Worm (Caenorhabditis elegans) whole organism, late embryonic: ENCODE results near the gene C17B7.5.

Experiments
- C08G9.2 ChIP-seq: sonication (generic microtip); optimal IDR thresholded peaks from 2 replicates; lab custom pipeline; 2016; ENCODE audit warnings: mild to moderate bottlenecking, missing genetic modification characterization, moderate library complexity, missing compliant biosample characterization
- F13H6.1 ChIP-seq: sonication (generic microtip); optimal IDR thresholded peaks from 2 replicates; lab custom pipeline; 2016; ENCODE audit warnings: missing genetic modification characterization, missing compliant biosample characterization
- T23F11.4 ChIP-seq: fragments of 200-800 bp; sonication (Bioruptor generic); optimal IDR thresholded peaks from 2 replicates; lab custom pipeline; 2018; ENCODE audit warnings: mild to moderate bottlenecking, missing genetic modification characterization, missing compliant biosample characterization
- Y22D7AL.16 ChIP-seq: sonication (generic microtip); optimal IDR thresholded peaks from 2 replicates; lab custom pipeline; 2016; ENCODE audit warnings: missing genetic modification characterization, missing compliant biosample characterization
- ceh-14 ChIP-seq: sonication (generic microtip); optimal IDR thresholded peaks from 2 replicates; lab custom pipeline; 2016; ENCODE audit warnings: missing genotype, missing genetic modification characterization, missing compliant biosample characterization
- ceh-19 ChIP-seq: fragments of 200-800 bp; sonication (Bioruptor generic); optimal IDR thresholded peaks from 2 replicates; lab custom pipeline; 2018; ENCODE audit warnings: mild to moderate bottlenecking, missing genetic modification characterization, missing compliant biosample characterization
- ceh-2 ChIP-seq: sonication (generic microtip); optimal IDR thresholded peaks from 2 replicates; lab custom pipeline; 2016; ENCODE audit warnings: missing genotype, missing genetic modification characterization, missing compliant biosample characterization
- ceh-24 ChIP-seq: sonication (generic microtip); optimal IDR thresholded peaks from 2 replicates; lab custom pipeline; 2016; ENCODE audit warnings: mild to moderate bottlenecking, missing genetic modification characterization, missing compliant biosample characterization
- ceh-45 ChIP-seq: fragments of 200-800 bp; sonication (Bioruptor generic); IDR thresholded peaks from 2 replicates; pipeline ENCODE4 v1.3.6; 2022; ENCODE audit warnings: missing genetic modification reagents, missing genetic modification characterization, missing compliant biosample characterization
- ceh-48 ChIP-seq: sonication (generic microtip); optimal IDR thresholded peaks from 2 replicates; lab custom pipeline; 2016; ENCODE audit warnings: missing genetic modification characterization, inconsistent platforms, missing compliant biosample characterization
- che-1 ChIP-seq: sonication (generic microtip); optimal IDR thresholded peaks from 2 replicates; lab custom pipeline; 2016; ENCODE audit warnings: mild to moderate bottlenecking, missing genetic modification characterization, missing compliant biosample characterization
- dve-1 ChIP-seq: sonication (generic microtip); optimal IDR thresholded peaks from 2 replicates; lab custom pipeline; 2017; ENCODE audit warnings: antibody characterized with exemption, mild to moderate bottlenecking, missing genetic modification characterization, missing compliant biosample characterization
- elt-2 ChIP-seq: sonication (generic microtip); optimal IDR thresholded peaks from 2 replicates; lab custom pipeline; 2016; ENCODE audit warnings: missing genetic modification reagents, missing genetic modification characterization, missing compliant biosample characterization
- elt-4 ChIP-seq: sonication (generic microtip); optimal IDR thresholded peaks from 2 replicates; lab custom pipeline; 2016; ENCODE audit warnings: missing genetic modification characterization, missing compliant biosample characterization
- fkh-6 ChIP-seq: sonication (generic microtip); optimal IDR thresholded peaks from 2 replicates; lab custom pipeline; 2016; ENCODE audit warnings: missing genetic modification characterization, missing compliant biosample characterization
- hlh-30 ChIP-seq: sonication (generic microtip); optimal IDR thresholded peaks from 2 replicates; lab custom pipeline; 2017; ENCODE audit warnings: antibody characterized with exemption, missing genetic modification characterization, missing compliant biosample characterization; ENCODE audit not compliant: insufficient read depth
- hlh-6 ChIP-seq: sonication (generic microtip); optimal IDR thresholded peaks from 2 replicates; lab custom pipeline; 2016; ENCODE audit warnings: missing genotype, missing genetic modification characterization, missing compliant biosample characterization
- lim-6 ChIP-seq: sonication (generic microtip); optimal IDR thresholded peaks from 2 replicates; lab custom pipeline; 2016; ENCODE audit warnings: missing genetic modification characterization, missing compliant biosample characterization
- madf-2 ChIP-seq: sonication (generic microtip); optimal IDR thresholded peaks from 2 replicates; lab custom pipeline; 2017; ENCODE audit warnings: missing genetic modification characterization, missing compliant biosample characterization
- mec-3 ChIP-seq: sonication (generic microtip); optimal IDR thresholded peaks from 2 replicates; lab custom pipeline; 2016; ENCODE audit warnings: borderline replicate concordance, missing genetic modification characterization, missing compliant biosample characterization
- nfya-1 ChIP-seq: sonication (generic microtip); optimal IDR thresholded peaks from 2 replicates; lab custom pipeline; 2017; ENCODE audit warnings: missing genetic modification characterization, mild to moderate bottlenecking, missing compliant biosample characterization, antibody characterized with exemption, moderate library complexity
- nhr-11 ChIP-seq: fragments of 150-350 bp; optimal IDR thresholded peaks from 2 replicates; lab custom pipeline; 2014; ENCODE audit warnings: missing biosample characterization, missing genetic modification characterization
- pag-3 ChIP-seq: sonication (generic microtip); optimal IDR thresholded peaks from 2 replicates; lab custom pipeline; 2016; ENCODE audit warnings: missing compliant biosample characterization, missing genetic modification characterization, borderline replicate concordance
- pat-9 ChIP-seq: fragments of 200-800 bp; sonication (Bioruptor generic); optimal IDR thresholded peaks from 2 replicates; lab custom pipeline; 2018; ENCODE audit warnings: mild to moderate bottlenecking, missing genetic modification characterization, moderate library complexity, missing compliant biosample characterization
- pax-1 ChIP-seq: fragments of 150-350 bp; optimal IDR thresholded peaks from 2 replicates; lab custom pipeline; 2014; ENCODE audit warnings: missing biosample characterization, missing genetic modification characterization
- pha-4 ChIP-seq: fragments of 150-350 bp; optimal IDR thresholded peaks from 2 replicates; lab custom pipeline; 2018; ENCODE audit warnings: missing biosample characterization, missing genetic modification reagents, missing genetic modification characterization
- pros-1 ChIP-seq: fragments of 150-350 bp; optimal IDR thresholded peaks from 2 replicates; lab custom pipeline; 2014; ENCODE audit warnings: missing biosample characterization, missing genetic modification reagents, missing genetic modification characterization
- ref-2 ChIP-seq: sonication (generic microtip); optimal IDR thresholded peaks from 2 replicates; lab custom pipeline; 2016; ENCODE audit warnings: missing genetic modification characterization, missing compliant biosample characterization
- rnt-1 ChIP-seq: sonication (generic microtip); optimal IDR thresholded peaks from 2 replicates; lab custom pipeline; 2016; ENCODE audit warnings: missing genetic modification characterization, missing compliant biosample characterization
- sox-2 ChIP-seq: fragments of 200-800 bp; sonication (Bioruptor generic); IDR thresholded peaks from 2 replicates; pipeline ENCODE4 v1.3.6; 2022; ENCODE audit warnings: missing genetic modification reagents, missing genetic modification characterization, missing compliant biosample characterization
- syd-9 ChIP-seq: sonication (generic microtip); optimal IDR thresholded peaks from 2 replicates; lab custom pipeline; 2016; ENCODE audit warnings: mild to moderate bottlenecking, missing genetic modification characterization, moderate library complexity, missing compliant biosample characterization
- ttx-3 ChIP-seq: sonication (generic microtip); optimal IDR thresholded peaks from 2 replicates; lab custom pipeline; 2016; ENCODE audit warnings: missing genetic modification reagents, missing genetic modification characterization, missing compliant biosample characterization
- unc-55 ChIP-seq: sonication (generic microtip); optimal IDR thresholded peaks from 2 replicates; lab custom pipeline; 2017; ENCODE audit warnings: missing biosample characterization, missing genetic modification reagents, missing genetic modification characterization
- unc-86 ChIP-seq: sonication (generic microtip); optimal IDR thresholded peaks from 2 replicates; lab custom pipeline; 2016; ENCODE audit warnings: missing genetic modification characterization, missing compliant biosample characterization
- zip-5 ChIP-seq: sonication (generic microtip); optimal IDR thresholded peaks from 2 replicates; lab custom pipeline; 2016; ENCODE audit warnings: missing genetic modification characterization, missing compliant biosample characterization
- ztf-16 ChIP-seq: sonication (generic microtip); optimal IDR thresholded peaks from 2 replicates; lab custom pipeline; 2017; ENCODE audit warnings: missing genetic modification characterization, missing compliant biosample characterization

C17B7.5 gene

DNA sequence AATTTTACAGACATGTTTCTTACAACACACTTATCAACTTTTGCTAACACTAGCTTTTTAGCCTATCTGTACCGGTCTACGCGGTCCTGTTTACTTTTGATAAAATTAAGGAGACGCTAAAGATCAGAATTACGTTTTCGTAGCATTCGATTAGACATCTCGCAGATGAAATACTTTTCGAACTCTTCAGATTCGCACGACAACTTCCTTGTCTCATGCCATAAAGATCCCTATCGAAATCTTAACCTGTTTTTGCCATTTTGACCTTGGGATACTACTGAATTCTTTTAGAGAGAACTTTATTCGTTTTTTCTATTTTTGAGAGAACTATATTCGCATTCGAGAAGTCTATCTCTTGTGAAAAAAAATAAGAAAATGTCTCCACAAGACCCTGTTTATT is at the start of gene C17B7.5:
Gene C17B7.5 (plus strand): TSS at position 301 of the 400 bp plus-strand sequence.
- TF ChIP-seq elt-4 (tag; lab: Kevin White, UChicago) (no peak), C08G9.2 (tag; lab: Kevin White, UChicago) (no peak), fkh-6 (tag; lab: Kevin White, UChicago) (no peak)
- TF ChIP-seq, all 69 proteins: peak for 0

DNA sequence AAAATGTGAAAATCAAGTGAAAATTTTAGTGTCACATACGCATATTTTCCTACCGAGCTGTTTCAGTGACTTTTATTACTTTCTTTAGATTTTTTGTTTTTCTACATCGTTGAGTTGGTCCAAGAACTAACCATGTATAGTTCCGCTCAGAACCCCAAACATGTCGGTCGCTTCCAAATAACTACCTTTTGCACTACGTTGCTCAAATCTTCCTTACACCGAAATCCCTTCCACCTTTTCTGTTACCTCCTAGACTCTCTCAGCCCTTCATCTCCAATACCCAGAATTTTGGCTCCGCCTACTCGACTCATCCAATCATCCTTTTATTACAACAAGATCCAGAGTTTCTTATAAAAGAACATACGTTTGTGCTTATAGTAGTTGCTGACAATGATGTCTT is 48.8 kb upstream of the C17B7.5 start, which contains the start of gene F35F10.5:
Gene F35F10.5 (plus strand): TSS at position 301 of the 400 bp plus-strand sequence.
- TF ChIP-seq hlh-30 (tag; lab: Kevin White, UChicago) (no peak), F13H6.1 (tag; lab: Kevin White, UChicago) (no peak), pha-4 (tag; lab: Kevin White, UChicago) (no peak), ceh-45 (GFP tag; lab: Robert Waterston, UW) (no peak), madf-2 (tag; lab: Kevin White, UChicago) (no peak), elt-2 (tag; lab: Kevin White, UChicago) (no peak), pros-1 (tag; lab: Kevin White, UChicago) (no peak), dve-1 (tag; lab: Kevin White, UChicago) (no peak), unc-55 (no peak), nfya-1 (tag; lab: Kevin White, UChicago) (no peak), ceh-19 (no peak), C08G9.2 (tag; lab: Kevin White, UChicago) (no peak), che-1 (tag; lab: Kevin White, UChicago) (no peak), unc-86 (tag; lab: Kevin White, UChicago) (no peak), sox-2 (no peak), nhr-11 (tag; lab: Kevin White, UChicago) (no peak), zip-5 (tag; lab: Kevin White, UChicago) (no peak), syd-9 (no peak)
- TF ChIP-seq, all 69 proteins: peak for 0

DNA sequence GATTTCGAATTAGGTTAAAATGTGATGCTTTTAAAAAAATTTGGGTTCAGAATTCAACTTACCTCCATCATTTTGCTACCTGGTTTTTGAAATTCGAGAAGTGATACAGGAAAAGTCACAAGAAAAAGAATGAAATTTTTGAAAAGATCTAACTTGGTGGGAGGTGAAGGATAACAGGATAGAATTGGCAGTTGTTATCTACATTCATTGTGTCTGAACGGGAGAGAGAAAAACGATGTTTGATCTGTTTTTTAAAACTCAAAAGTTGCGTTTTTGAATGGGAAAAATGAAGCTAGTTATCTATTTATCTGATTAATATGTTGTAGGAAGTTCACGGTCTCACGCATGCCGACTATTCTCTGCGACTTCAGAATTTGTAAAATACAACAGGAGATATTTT is 46.1 kb upstream of the C17B7.5 start, which contains the start of gene F35F10.7:
Gene F35F10.7 (minus strand): TSS at position 101 of the 400 bp plus-strand sequence.
- no peak for TF ChIP-seq pat-9 (tag; lab: Kevin White, UChicago)
- no peak for TF ChIP-seq hlh-6 (tag; lab: Kevin White, UChicago)
- no peak for TF ChIP-seq Y22D7AL.16
- no peak for TF ChIP-seq ref-2 (tag; lab: Kevin White, UChicago)
- no peak for TF ChIP-seq lim-6 (tag; lab: Kevin White, UChicago)
- no peak for TF ChIP-seq nhr-11 (tag; lab: Kevin White, UChicago)
- no peak for TF ChIP-seq zip-5 (tag; lab: Kevin White, UChicago)
- TF ChIP-seq ceh-24 (tag; lab: Kevin White, UChicago), result no peak
- TF ChIP-seq ceh-48 (tag; lab: Kevin White, UChicago), result no peak
- TF ChIP-seq pax-1 (tag; lab: Kevin White, UChicago), result no peak
- TF ChIP-seq rnt-1 (tag; lab: Kevin White, UChicago), result no peak
- TF ChIP-seq ttx-3, result no peak
- TF ChIP-seq pag-3, result no peak
- TF ChIP-seq ceh-14 (tag; lab: Kevin White, UChicago), result no peak
- no peak for TF ChIP-seq unc-55
- TF ChIP-seq ztf-16 (tag; lab: Kevin White, UChicago), result no peak
- TF ChIP-seq, all 69 proteins: peak for 0

DNA sequence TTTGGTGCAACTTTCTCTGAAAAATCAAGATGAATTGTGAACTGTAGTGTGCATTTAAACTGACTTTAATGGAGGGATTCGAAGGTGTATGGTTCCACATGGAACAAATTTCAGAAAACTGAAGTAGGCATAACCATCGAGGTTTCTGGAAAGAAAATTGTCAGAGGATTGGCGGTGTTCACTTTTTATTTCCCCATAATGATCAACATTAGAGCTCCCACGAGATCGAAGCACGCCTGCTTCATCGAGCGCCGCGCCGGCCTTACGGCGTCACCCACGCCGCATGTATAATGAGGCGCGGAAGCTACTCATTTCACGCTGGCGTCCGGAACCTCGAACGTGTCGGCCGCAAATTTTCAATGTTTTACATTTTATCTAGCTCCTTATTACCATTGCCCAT is 45.3 kb upstream of the C17B7.5 start:
- TF ChIP-seq ceh-2 (tag; lab: Kevin White, UChicago) (no peak), mec-3 (tag; lab: Kevin White, UChicago) (no peak), lim-6 (tag; lab: Kevin White, UChicago) (no peak), unc-86 (tag; lab: Kevin White, UChicago) (no peak), T23F11.4 (GFP tag; lab: Kevin White, UChicago) (no peak), pros-1 (tag; lab: Kevin White, UChicago) (no peak), ceh-24 (tag; lab: Kevin White, UChicago) (no peak)
